Worm (Caenorhabditis elegans) whole organism, young adult: ENCODE results near the gene fbxa-14.

Source experiments
- F33H1.4 ChIP-seq: fragments of 200-800 bp; sonication (Bioruptor generic); IDR thresholded peaks from 2 replicates; pipeline ENCODE4 v1.3.6; 2022; ENCODE audit warnings: missing genetic modification reagents, missing genetic modification characterization, missing compliant biosample characterization
- K11D2.4 ChIP-seq: fragments of 200-800 bp; sonication (Bioruptor generic); IDR thresholded peaks from 2 replicates; pipeline ENCODE4 v1.3.6; 2022; ENCODE audit warnings: missing genetic modification reagents, missing genetic modification characterization, missing compliant biosample characterization
- ceh-100 ChIP-seq: fragments of 200-800 bp; sonication (Bioruptor generic); IDR thresholded peaks from 2 replicates; pipeline ENCODE4 v1.3.6; 2022; ENCODE audit warnings: missing genetic modification reagents, missing genetic modification characterization, missing compliant biosample characterization
- him-1 ChIP-seq: sonication (generic microtip); optimal IDR thresholded peaks from 2 replicates; lab custom pipeline; 2016; ENCODE audit warnings: missing genotype, missing genetic modification reagents, missing genetic modification characterization, missing compliant biosample characterization
- hrde-1 ChIP-seq: sonication (generic microtip); optimal IDR thresholded peaks from 2 replicates; lab custom pipeline; 2016; ENCODE audit warnings: missing genetic modification characterization, mild to moderate bottlenecking, missing compliant biosample characterization, moderate library complexity, missing genotype, missing genetic modification reagents, borderline replicate concordance
- madf-10 ChIP-seq: sonication (generic microtip); optimal IDR thresholded peaks from 2 replicates; lab custom pipeline; 2016; ENCODE audit warnings: mild to moderate bottlenecking, missing genetic modification characterization, missing compliant biosample characterization
- nhr-90 ChIP-seq: sonication (generic microtip); optimal IDR thresholded peaks from 2 replicates; lab custom pipeline; 2016; ENCODE audit warnings: missing genotype, mild to moderate bottlenecking, missing genetic modification characterization, missing compliant biosample characterization
- rcor-1 ChIP-seq: fragments of 200-800 bp; sonication (Bioruptor generic); IDR thresholded peaks from 2 replicates; pipeline ENCODE4 v1.3.6; 2022; ENCODE audit warnings: missing genetic modification reagents, missing genetic modification characterization, missing compliant biosample characterization
- sdz-38 ChIP-seq: sonication (generic microtip); optimal IDR thresholded peaks from 2 replicates; lab custom pipeline; 2016; ENCODE audit warnings: missing genotype, missing genetic modification characterization, missing compliant biosample characterization
- snpc-4 ChIP-seq, 5 experiments: fragments of 150-350 bp in 1 of 5; sonication (generic microtip) in 4 of 5; optimal IDR thresholded peaks; 2 replicates each; lab custom pipeline; 2014 to 2018; ENCODE audit warnings: missing genetic modification characterization in 5 of 5, missing biosample characterization in 3 of 5, antibody characterized with exemption in 2 of 5, mild to moderate bottlenecking in 2 of 5, missing compliant biosample characterization in 2 of 5, missing genotype in 2 of 5, moderate library complexity in 2 of 5, missing genetic modification reagents in 1 of 5
- unc-62 ChIP-seq: fragments of 150-350 bp; optimal IDR thresholded peaks from 2 replicates; lab custom pipeline; 2014; ENCODE audit warnings: missing biosample characterization, missing genetic modification reagents, missing genetic modification characterization
- ztf-25 ChIP-seq: fragments of 200-800 bp; sonication (Bioruptor generic); IDR thresholded peaks from 2 replicates; pipeline ENCODE4 v1.3.6; 2022; ENCODE audit warnings: missing genetic modification reagents, missing genetic modification characterization, missing compliant biosample characterization

- TF ChIP-seq hrde-1: no peak
- no peak for TF ChIP-seq ztf-25
- TF ChIP-seq F33H1.4: no peak
- no peak for TF ChIP-seq nhr-90 (tag; lab: Kevin White, UChicago)
- TF ChIP-seq him-1: no peak
- no peak for TF ChIP-seq snpc-4 (GFP tag; optimal IDR thresholded peaks at IDR 0.05; lab: Kevin White, UChicago)
- no peak for TF ChIP-seq snpc-4 (tag; optimal IDR thresholded peaks at IDR 0.05; lab: Kevin White, UChicago)
- no peak for TF ChIP-seq sdz-38 (tag; lab: Kevin White, UChicago)
- no peak for TF ChIP-seq rcor-1 (GFP tag; lab: Robert Waterston, UW)
- TF ChIP-seq unc-62 (GFP tag; lab: Kevin White, UChicago): no peak
- no peak for TF ChIP-seq madf-10
- no peak for TF ChIP-seq K11D2.4 (GFP tag; lab: Robert Waterston, UW)
- TF ChIP-seq ceh-100 (GFP tag; lab: Robert Waterston, UW): no peak
Observed at ce11 chrIII:1293135-1293534, 31.3 kb downstream of the fbxa-14 start, which contains the start of gene fbxa-36.
